Worm (Caenorhabditis elegans) whole organism, dauer: ENCODE data around the gene F56A8.3.
"Not testable (repeated sequence)": the region's sequence is repeated elsewhere in the genome, so short reads cannot be mapped to it uniquely, and the experiment has no call there.

ENCODE experiments used
- unc-62 ChIP-seq: sonication (generic microtip); optimal IDR thresholded peaks from 2 replicates; lab custom pipeline; 2017; ENCODE audit warnings: missing biosample characterization, missing genetic modification reagents, missing genetic modification characterization

Gene F56A8.3

ce11 chrIII:13268856-13269255 lies 12.2 kb downstream of the F56A8.3 start, which contains the start of gene cpf-2:
TSS of gene cpf-2 (minus strand) at chrIII:13268883.
- TF ChIP-seq unc-62 (GFP tag; lab: Kevin White, UChicago) = no peak

ce11 chrIII:13270896-13271295 lies 14.2 kb downstream of the F56A8.3 start:
- TF ChIP-seq unc-62 (GFP tag; lab: Kevin White, UChicago) = no peak

- TF ChIP-seq unc-62 (GFP tag; lab: Kevin White, UChicago) = no peak
These were observed 15.5 kb downstream of the F56A8.3 start for ce11 chrIII:13272227-13272626.

ce11 chrIII:13272788-13273187 lies 16.1 kb downstream of the F56A8.3 start:
- TF ChIP-seq unc-62 (GFP tag; lab: Kevin White, UChicago) = no peak

ce11 chrIII:13275784-13276183 lies 19.1 kb downstream of the F56A8.3 start:
- no peak for TF ChIP-seq unc-62 (GFP tag; lab: Kevin White, UChicago)

ce11 chrIII:13276958-13277357 lies 20.3 kb downstream of the F56A8.3 start, which contains the start of gene unc-64:
TSS of gene unc-64 (plus strand) at chrIII:13277258.
- TF ChIP-seq unc-62 (GFP tag; lab: Kevin White, UChicago) = no peak

DNA sequence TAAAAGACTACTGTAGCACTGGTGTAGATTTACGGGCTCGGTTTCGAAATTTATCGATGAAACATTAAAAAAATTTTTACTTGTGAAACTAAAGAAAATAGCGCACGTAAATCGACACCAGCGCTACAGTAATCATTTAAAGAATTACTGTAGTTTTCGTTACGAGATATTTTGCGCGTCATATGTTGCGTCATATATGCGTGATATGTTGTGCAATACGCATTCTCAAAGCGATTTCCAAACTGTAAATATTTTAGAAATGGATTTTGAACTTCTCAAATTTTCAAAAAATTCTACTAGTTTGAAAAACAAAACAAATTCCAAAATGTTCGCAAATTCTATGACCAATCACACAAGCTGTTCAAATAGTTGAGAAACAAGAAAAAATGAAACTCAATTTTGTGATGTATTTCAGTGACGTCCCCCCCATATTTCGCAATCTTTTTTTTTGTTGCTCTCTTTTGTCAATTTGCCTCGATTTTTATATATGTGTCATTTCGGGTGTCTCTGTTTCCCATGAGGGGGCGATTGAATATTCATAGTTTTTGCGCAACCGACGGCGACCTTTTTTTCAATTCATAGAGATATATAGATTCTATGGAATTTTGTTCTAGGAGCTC lies 21.3 kb downstream of the F56A8.3 start:
- no peak for TF ChIP-seq unc-62 (GFP tag; lab: Kevin White, UChicago)

DNA sequence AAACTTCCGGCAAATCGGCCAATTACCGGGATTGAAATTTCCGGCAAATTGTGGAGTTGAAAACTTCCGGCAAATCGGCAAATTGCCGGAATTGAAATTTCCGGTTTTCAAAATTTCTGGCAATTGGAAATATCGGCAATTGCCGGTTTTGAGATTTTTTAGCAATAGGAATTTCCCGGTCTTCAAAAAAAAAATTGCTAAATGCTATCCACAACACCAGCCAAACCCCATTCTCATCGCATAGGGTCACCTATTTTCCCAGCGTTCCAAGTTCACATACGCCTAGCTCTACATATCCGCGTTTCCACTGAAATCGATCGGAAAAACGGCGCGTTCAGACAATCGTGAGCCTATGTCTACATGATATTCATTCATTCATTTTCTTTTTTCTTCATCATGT lies 28.7 kb downstream of the F56A8.3 start, which contains the start of gene F56A8.8:
F56A8.8 (plus strand) TSS at position 301 of the 400 bp plus-strand sequence.
- no peak for TF ChIP-seq unc-62 (GFP tag; lab: Kevin White, UChicago)

ce11 chrIII:13292971-13293514 lies 36.4 kb downstream of the F56A8.3 start, which contains the start of gene set-25:
TSS of gene set-25 (minus strand) at chrIII:13293090.
- TF ChIP-seq unc-62 (GFP tag; lab: Kevin White, UChicago) = not testable (repeated sequence)

ce11 chrIII:13296289-13296874 lies 39.7 kb downstream of the F56A8.3 start, which contains the start of gene npp-18:
TSS of gene npp-18 (plus strand) at chrIII:13296853.
- not testable (repeated sequence) for TF ChIP-seq unc-62 (GFP tag; lab: Kevin White, UChicago)

DNA sequence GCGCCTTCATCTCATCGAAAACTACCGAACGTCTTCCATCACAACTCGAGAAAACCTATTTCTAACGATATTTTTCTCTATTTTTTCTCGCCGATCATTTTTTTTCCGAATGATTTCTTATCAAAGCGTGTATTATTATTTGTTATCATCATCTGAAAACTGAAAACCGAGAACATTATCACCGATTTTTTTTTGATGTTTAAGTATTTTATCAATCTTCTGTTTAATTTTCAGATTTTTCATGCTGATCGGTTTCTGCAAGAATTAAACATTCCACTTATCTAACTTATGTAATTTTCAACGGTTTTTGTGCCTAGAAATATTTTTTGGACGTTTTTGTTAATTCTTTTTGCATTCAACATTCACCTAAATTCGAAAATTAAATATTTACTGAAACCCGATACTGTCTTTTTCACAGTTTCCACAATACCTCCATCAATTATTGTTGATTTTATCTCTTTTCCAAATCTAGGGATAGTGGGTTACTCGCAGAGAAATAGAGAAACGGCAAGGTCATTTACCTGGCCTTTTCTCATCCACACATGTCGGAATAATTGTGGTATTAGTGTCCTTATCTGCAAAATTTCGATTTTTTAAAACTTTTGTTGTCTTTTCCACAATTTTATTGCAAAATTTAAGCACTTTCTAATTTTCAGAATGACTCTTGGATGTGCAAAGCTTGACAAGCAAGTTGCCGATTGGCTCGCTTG lies 42.2 kb downstream of the F56A8.3 start, which contains the start of gene pgm-2:
pgm-2 (plus strand) TSS at position 657 of the 710 bp plus-strand sequence.
- no peak for TF ChIP-seq unc-62 (GFP tag; lab: Kevin White, UChicago)

- TF ChIP-seq unc-62 (GFP tag; lab: Kevin White, UChicago) = no peak
These were observed 45.3 kb downstream of the F56A8.3 start for ce11 chrIII:13301983-13302382.

ce11 chrIII:13302578-13302977 lies 45.9 kb downstream of the F56A8.3 start:
- no peak for TF ChIP-seq unc-62 (GFP tag; lab: Kevin White, UChicago)

ce11 chrIII:13305537-13305936 lies 48.9 kb downstream of the F56A8.3 start:
- TF ChIP-seq unc-62 (GFP tag; lab: Kevin White, UChicago) = no peak

- TF ChIP-seq unc-62 (GFP tag; lab: Kevin White, UChicago) = no peak
These were observed 50.4 kb downstream of the F56A8.3 start, which contains the start of the genes klp-19 and slc-36.1 for ce11 chrIII:13307107-13307506. TSS of gene klp-19 (minus strand) at chrIII:13307259. TSS of gene slc-36.1 (plus strand) at chrIII:13307502.

- no peak for TF ChIP-seq unc-62 (GFP tag; lab: Kevin White, UChicago)
These were observed 53.9 kb downstream of the F56A8.3 start for ce11 chrIII:13310552-13310951.
